Fruit fly (Drosophila melanogaster) whole organism, prepupa: Measurements from ENCODE around the gene Pph13.

Experiments
- CG31627 ChIP-seq: fragments of 200-800 bp; sonication (Bioruptor generic); optimal IDR thresholded peaks from 3 replicates; lab custom pipeline; 2016; ENCODE audit warnings: missing biosample characterization, missing genetic modification characterization
- CG6854 ChIP-seq: fragments of 200-800 bp; sonication (Bioruptor generic); optimal IDR thresholded peaks from 2 replicates; lab custom pipeline; 2017; ENCODE audit warnings: missing biosample characterization, mild to moderate bottlenecking, missing genetic modification characterization
- Ets96B ChIP-seq: fragments of 200-800 bp; optimal IDR thresholded peaks from 2 replicates; lab custom pipeline; 2019; ENCODE audit warnings: missing biosample characterization, mild to moderate bottlenecking, missing genetic modification characterization, moderate library complexity
- pdm3 ChIP-seq: fragments of 200-800 bp; sonication (Bioruptor generic); optimal IDR thresholded peaks from 3 replicates; lab custom pipeline; 2016; ENCODE audit warnings: missing biosample characterization, missing genetic modification characterization

DNA sequence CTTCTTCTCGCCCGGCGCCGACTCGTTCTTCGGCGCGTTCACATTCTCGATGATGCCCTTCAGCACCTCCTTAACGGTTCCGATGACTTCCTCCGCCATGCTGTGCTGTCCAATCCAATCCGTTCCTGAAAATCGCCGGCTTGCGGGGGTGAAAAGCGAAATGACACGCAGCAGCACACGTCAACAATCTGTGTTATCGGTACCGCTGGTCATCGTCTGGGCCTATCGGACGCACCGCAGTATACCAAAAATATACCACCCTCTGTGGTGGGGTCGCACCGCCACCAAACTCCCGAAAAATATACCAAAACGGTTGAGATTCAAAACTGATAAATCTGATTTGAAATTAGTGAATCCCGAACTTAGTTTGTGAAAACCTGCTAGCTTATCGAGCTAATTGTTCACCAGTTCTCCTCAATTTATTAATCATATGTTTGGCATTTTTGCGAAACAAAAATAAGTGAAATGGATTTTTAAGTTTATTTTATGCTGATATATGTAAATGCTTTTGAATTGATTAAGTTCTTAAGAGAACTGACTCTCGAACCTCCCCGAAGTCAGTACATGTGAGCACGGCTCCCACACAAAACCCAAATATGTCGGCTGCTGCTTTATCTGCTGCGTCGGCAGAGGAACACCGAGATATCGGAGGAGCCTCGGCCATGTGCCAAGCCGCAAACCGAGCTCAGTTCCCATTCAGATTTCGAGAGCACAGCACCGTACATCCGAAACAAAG lies 32.7 kb upstream of the Pph13 start, which contains the start of the genes Spp and nAChRbeta3:
- no peak for TF ChIP-seq CG6854 (GFP tag; lab: Kevin White, UChicago)
- TF ChIP-seq Ets96B: no peak
- no peak for TF ChIP-seq pdm3 (GFP tag; lab: Kevin White, UChicago)
- TF ChIP-seq CG31627 (GFP tag; lab: Kevin White, UChicago): no peak
